Fruit fly (Drosophila melanogaster): Measurements from ENCODE around the gene NijA.

Gene NijA

dm6 chr3L:10663190-10663763 lies 33.4 kb downstream of the NijA start, which contains the start of gene Adi1 (continued):
- TF ChIP-seq CG8290 (GFP tag; optimal IDR thresholded peaks at IDR 0.05) (no peak), CG8290 (tag; optimal IDR thresholded peaks at IDR 0.05) (peak in 1 of 2 experiments; percentile 5), Atf3 (GFP tag; optimal IDR thresholded peaks at IDR 0.05) (no peak), Oaz (GFP tag; IDR thresholded peaks at IDR 0.05) (no peak), mld (GFP tag; IDR thresholded peaks at IDR 0.05; ENCODE audit: partially characterized antibody) (no peak), Stat92E (GFP tag; optimal IDR thresholded peaks at IDR 0.05) (no peak), corto (GFP tag; optimal IDR thresholded peaks at IDR 0.05) (no peak), CG7556 (GFP tag; optimal IDR thresholded peaks at IDR 0.05) (no peak), abd-A (tag; optimal IDR thresholded peaks at IDR 0.05) (no peak), cwo (GFP tag; optimal IDR thresholded peaks at IDR 0.05) (no peak), ftz-f1 (GFP tag; optimal IDR thresholded peaks at IDR 0.05) (peak; percentile 62), Sox100B (GFP tag; optimal IDR thresholded peaks at IDR 0.05) (no peak), Chrac-16 (GFP tag; optimal IDR thresholded peaks at IDR 0.05) (no peak), CG13287 (GFP tag; IDR thresholded peaks at IDR 0.05; ENCODE audit: partially characterized antibody) (peak; percentile 27), sisA (GFP tag; IDR thresholded peaks at IDR 0.05) (no peak), eyg (GFP tag; optimal IDR thresholded peaks at IDR 0.05) (no peak), vvl (GFP tag; IDR thresholded peaks at IDR 0.05) (no peak), Sry-β (GFP tag; optimal IDR thresholded peaks at IDR 0.05) (no peak), cas (GFP tag; IDR thresholded peaks at IDR 0.05) (no peak), Pdp1 (GFP tag; optimal IDR thresholded peaks at IDR 0.05) (no peak), grn (GFP tag; optimal IDR thresholded peaks at IDR 0.05) (peak; percentile 22), CG9817 (tag; optimal IDR thresholded peaks at IDR 0.05) (no peak), nerfin-1 (tag; optimal IDR thresholded peaks at IDR 0.05) (no peak), Trl (optimal IDR thresholded peaks at IDR 0.05) (no peak), Trl (GFP tag; optimal IDR thresholded peaks at IDR 0.05) (no peak), CG7372 (GFP tag; IDR thresholded peaks at IDR 0.05) (no peak), C15 (GFP tag; IDR thresholded peaks at IDR 0.05) (no peak), CG3838 (GFP tag; optimal IDR thresholded peaks at IDR 0.05) (no peak), HLH3B (GFP tag; IDR thresholded peaks at IDR 0.05) (no peak), chn (GFP tag; optimal IDR thresholded peaks at IDR 0.05) (no peak), ci (GFP tag; IDR thresholded peaks at IDR 0.05) (no peak; the same call in 2 of the 3 replicates), Eip74EF (GFP tag; optimal IDR thresholded peaks at IDR 0.05) (no peak), mirr (GFP tag; optimal IDR thresholded peaks at IDR 0.05) (no peak), CG11695 (GFP tag; IDR thresholded peaks at IDR 0.05) (no peak), CG10959 (GFP tag; IDR thresholded peaks at IDR 0.05) (no peak), Fer1 (GFP tag; optimal IDR thresholded peaks at IDR 0.05) (peak; percentile 7), CG12299 (tag; optimal IDR thresholded peaks at IDR 0.05) (no peak), sug (tag; optimal IDR thresholded peaks at IDR 0.05) (peak; percentile 17), B-H2 (GFP tag; optimal IDR thresholded peaks at IDR 0.05) (no peak), gcm2 (GFP tag; optimal IDR thresholded peaks at IDR 0.05) (no peak), Sox102F (GFP tag; optimal IDR thresholded peaks at IDR 0.05) (no peak), CG13894 (tag; optimal IDR thresholded peaks at IDR 0.05) (peak; percentile 14), CG1602 (GFP tag; optimal IDR thresholded peaks at IDR 0.05) (no peak), E2f2 (GFP tag; IDR thresholded peaks at IDR 0.05) (peak; percentile 22; the same call in 1 of the 2 replicates), HmgD (GFP tag; optimal IDR thresholded peaks at IDR 0.05) (no peak), jumu (GFP tag; optimal IDR thresholded peaks at IDR 0.05) (no peak), Antp (GFP tag; optimal IDR thresholded peaks at IDR 0.05) (no peak), tap (tag; optimal IDR thresholded peaks at IDR 0.05) (no peak), H2.0 (GFP tag; IDR thresholded peaks at IDR 0.05) (no peak), MBD-R2 (GFP tag; IDR thresholded peaks at IDR 0.05) (peak; percentile 44), sqz (GFP tag; optimal IDR thresholded peaks at IDR 0.05) (no peak), CG14710 (tag; optimal IDR thresholded peaks at IDR 0.05) (no peak)
